Fruit fly (Drosophila melanogaster) whole organism, embryonic: ENCODE data around the gene CG10803.

Experiments
- BtbVII ChIP-seq: fragments of 200-800 bp; sonication (Bioruptor generic); optimal IDR thresholded peaks from 3 replicates; lab custom pipeline; 2017; ENCODE audit warnings: missing biosample characterization, mild to moderate bottlenecking, missing genetic modification characterization
- CG13775 ChIP-seq: fragments of 200-800 bp; sonication (Bioruptor generic); optimal IDR thresholded peaks from 3 replicates; lab custom pipeline; 2017; ENCODE audit warnings: missing biosample characterization, mild to moderate bottlenecking, missing genetic modification characterization
- CG18764 ChIP-seq: fragments of 200-800 bp; sonication (Bioruptor generic); optimal IDR thresholded peaks from 3 replicates; lab custom pipeline; 2016; ENCODE audit warnings: missing biosample characterization, missing genetic modification characterization
- Fer1 ChIP-seq: fragments of 200-800 bp; sonication (Bioruptor generic); optimal IDR thresholded peaks from 2 replicates; lab custom pipeline; 2017; ENCODE audit warnings: missing biosample characterization, mild to moderate bottlenecking, missing genetic modification characterization
- Gug ChIP-seq: fragments of 200-800 bp; sonication (Bioruptor generic); IDR thresholded peaks from 4 replicates; pipeline ENCODE4 v1.3.6; 2022; ENCODE audit warnings: missing biosample characterization, missing genetic modification characterization
- Hr39 ChIP-seq: fragments of >200 bp; optimal IDR thresholded peaks from 2 replicates; lab custom pipeline; 2017
- Hr78 ChIP-seq, 2 experiments: fragments of 200-800 bp in 1 of 2; fragments of >200 bp in 1 of 2; sonication (Bioruptor generic) in 1 of 2; optimal IDR thresholded peaks; 2 replicates each; lab custom pipeline; 2017 to 2019; ENCODE audit warnings: missing biosample characterization in 2 of 2, missing genetic modification characterization in 2 of 2, mild to moderate bottlenecking in 1 of 2, moderate library complexity in 1 of 2
- Sry-δ ChIP-seq: fragments of 200-800 bp; sonication (Bioruptor generic); optimal IDR thresholded peaks from 2 replicates; lab custom pipeline; 2016; ENCODE audit warnings: missing biosample characterization, missing genetic modification characterization
- h ChIP-seq: fragments of >200 bp; optimal IDR thresholded peaks from 2 replicates; lab custom pipeline; 2017
- lab ChIP-seq: fragments of 200-800 bp; sonication (Bioruptor generic); optimal IDR thresholded peaks from 3 replicates; lab custom pipeline; 2017; ENCODE audit warnings: missing biosample characterization, missing genetic modification characterization, mild to moderate bottlenecking, moderate library complexity, missing genetic modification reagents

DNA sequence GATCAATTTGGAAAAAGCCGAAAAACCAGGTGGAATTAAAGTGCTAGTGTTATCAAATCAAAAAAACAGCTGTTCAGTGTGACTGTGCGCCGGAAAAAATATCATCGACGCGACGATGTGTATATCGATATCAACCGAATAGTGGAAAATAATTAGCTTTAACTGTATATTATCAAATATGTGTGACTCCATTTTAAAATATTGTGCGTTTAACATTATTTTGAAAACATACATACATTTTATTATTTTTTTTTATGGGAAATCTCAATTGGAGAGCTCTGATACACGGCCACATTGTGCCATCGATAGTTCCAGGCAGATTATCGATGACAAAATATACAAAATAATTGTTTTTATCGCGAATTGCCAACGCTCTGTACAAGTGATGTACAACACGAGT lies at the start of gene CG10803, which contains the start of gene CG14270:
- no peak for TF ChIP-seq Hr78 (GFP tag; optimal IDR thresholded peaks at IDR 0.05; lab: Kevin White, UChicago)
- no peak for TF ChIP-seq lab (GFP tag; lab: Kevin White, UChicago)
- TF ChIP-seq Sry-δ (GFP tag; lab: Kevin White, UChicago) = peak; percentile 71
- TF ChIP-seq CG18764 = no peak
- 0 out of 4 replicates have a peak, but pooled peaks have one; percentile 2 for TF ChIP-seq Gug (GFP tag; lab: Robert Waterston, UW)
- TF ChIP-seq BtbVII (GFP tag; lab: Kevin White, UChicago) = no peak
- no peak for TF ChIP-seq Hr39 (lab: Kevin White, UChicago)
- TF ChIP-seq CG13775 (GFP tag; lab: Kevin White, UChicago) = peak; percentile 16
- TF ChIP-seq h (lab: Kevin White, UChicago) = no peak
- TF ChIP-seq Fer1 (GFP tag; lab: Kevin White, UChicago) = no peak
